Worm (Caenorhabditis elegans) whole organism, L1 larva: ENCODE data around the gene scc-2.

Experiments used
- C04F5.9 ChIP-seq: sonication (generic microtip); optimal IDR thresholded peaks from 2 replicates; lab custom pipeline; 2016; ENCODE audit warnings: missing genetic modification characterization, missing compliant biosample characterization
- C16A3.4 ChIP-seq: fragments of 150-350 bp; optimal IDR thresholded peaks from 2 replicates; lab custom pipeline; 2014; ENCODE audit warnings: missing biosample characterization, missing genetic modification characterization
- C34B4.2 ChIP-seq: sonication (generic microtip); optimal IDR thresholded peaks from 2 replicates; lab custom pipeline; 2017; ENCODE audit warnings: mild to moderate bottlenecking, missing genetic modification characterization, missing compliant biosample characterization
- aha-1 ChIP-seq: fragments of 150-350 bp; optimal IDR thresholded peaks from 2 replicates; lab custom pipeline; 2014; ENCODE audit warnings: missing biosample characterization, missing genetic modification characterization
- aly-2 ChIP-seq: fragments of 150-350 bp; optimal IDR thresholded peaks from 2 replicates; lab custom pipeline; 2014; ENCODE audit warnings: missing biosample characterization, missing genetic modification characterization
- ama-1 ChIP-seq: fragments of 150-350 bp; optimal IDR thresholded peaks from 2 replicates; lab custom pipeline; 2014
- ceh-63 ChIP-seq: fragments of 200-800 bp; sonication (Bioruptor generic); optimal IDR thresholded peaks from 2 replicates; lab custom pipeline; 2018; ENCODE audit warnings: mild to moderate bottlenecking, missing genetic modification characterization, missing compliant biosample characterization
- ceh-82 ChIP-seq, 3 experiments: fragments of 150-350 bp in 1 of 3; sonication (generic microtip) in 2 of 3; optimal IDR thresholded peaks; 2 replicates each; lab custom pipeline; 2014 to 2017; ENCODE audit warnings: missing biosample characterization in 3 of 3, missing genetic modification characterization in 3 of 3
- ces-1 ChIP-seq: fragments of 150-350 bp; optimal IDR thresholded peaks from 2 replicates; lab custom pipeline; 2014; ENCODE audit warnings: missing biosample characterization, missing genetic modification reagents, missing genetic modification characterization
- dpl-1 ChIP-seq, 3 experiments: fragments of 150-350 bp in 2 of 3; sonication (generic microtip) in 1 of 3; optimal IDR thresholded peaks; 2 replicates each; lab custom pipeline; 2014 to 2017; ENCODE audit warnings: missing biosample characterization in 3 of 3, missing genetic modification characterization in 3 of 3, missing genetic modification reagents in 3 of 3
- efl-1 ChIP-seq, 4 experiments: fragments of 150-350 bp; optimal IDR thresholded peaks in 3 of 4; peaks in 1 of 4; 1 replicate in 1 of 4; 2 replicates in 3 of 4; lab custom pipeline; 2014; ENCODE audit warnings: missing biosample characterization in 2 of 4, missing genetic modification characterization in 2 of 4, missing genetic modification reagents in 2 of 4
- efl-3 ChIP-seq: fragments of 200-800 bp; sonication (Bioruptor generic); optimal IDR thresholded peaks from 2 replicates; lab custom pipeline; 2018; ENCODE audit warnings: mild to moderate bottlenecking, missing genetic modification characterization, missing compliant biosample characterization
- egl-13 ChIP-seq: sonication (generic microtip); optimal IDR thresholded peaks from 2 replicates; lab custom pipeline; 2016; ENCODE audit warnings: missing genotype, missing genetic modification reagents, missing genetic modification characterization, missing compliant biosample characterization
- elt-2 ChIP-seq: sonication (generic microtip); optimal IDR thresholded peaks from 2 replicates; lab custom pipeline; 2016; ENCODE audit warnings: missing genetic modification characterization, mild to moderate bottlenecking, inconsistent platforms, missing compliant biosample characterization, missing genetic modification reagents
- fos-1 ChIP-seq: fragments of 150-350 bp; optimal IDR thresholded peaks from 2 replicates; lab custom pipeline; 2014; ENCODE audit warnings: missing biosample characterization, missing genetic modification characterization
- irx-1 ChIP-seq: sonication (generic microtip); optimal IDR thresholded peaks from 2 replicates; lab custom pipeline; 2016; ENCODE audit warnings: missing genetic modification characterization, missing compliant biosample characterization
- isw-1 ChIP-seq: fragments of 200-800 bp; sonication (Bioruptor generic); IDR thresholded peaks from 2 replicates; pipeline ENCODE4 v1.3.6; 2022; ENCODE audit warnings: missing genetic modification characterization, missing compliant biosample characterization
- lin-13 ChIP-seq: fragments of 150-350 bp; optimal IDR thresholded peaks from 2 replicates; lab custom pipeline; 2014; ENCODE audit warnings: missing biosample characterization, missing genetic modification reagents, missing genetic modification characterization
- lin-14 ChIP-seq: fragments of 200-800 bp; sonication (Bioruptor generic); optimal IDR thresholded peaks from 2 replicates; lab custom pipeline; 2018; ENCODE audit warnings: mild to moderate bottlenecking, missing genetic modification characterization, moderate library complexity, missing compliant biosample characterization
- lin-35 ChIP-seq, 2 experiments: fragments of 150-350 bp; optimal IDR thresholded peaks; 2 replicates each; lab custom pipeline; 2014; ENCODE audit warnings: missing biosample characterization in 2 of 2, missing genetic modification characterization in 2 of 2, missing genetic modification reagents in 2 of 2
- lin-39 ChIP-seq: fragments of 150-350 bp; optimal IDR thresholded peaks from 2 replicates; lab custom pipeline; 2014; ENCODE audit warnings: missing biosample characterization, missing genetic modification reagents, missing genetic modification characterization
- lir-3 ChIP-seq: sonication (generic microtip); optimal IDR thresholded peaks from 2 replicates; lab custom pipeline; 2016; ENCODE audit warnings: mild to moderate bottlenecking, missing genetic modification characterization, moderate library complexity, missing compliant biosample characterization; ENCODE audit not compliant: poor library complexity
- lsy-2 ChIP-seq, 2 experiments: fragments of 150-350 bp; optimal IDR thresholded peaks; 2 replicates each; lab custom pipeline; 2014; ENCODE audit warnings: missing biosample characterization in 2 of 2, missing genetic modification characterization in 2 of 2
- mef-2 ChIP-seq: fragments of 150-350 bp; optimal IDR thresholded peaks from 2 replicates; lab custom pipeline; 2014; ENCODE audit warnings: missing biosample characterization, missing genetic modification characterization
- mep-1 ChIP-seq: fragments of 150-350 bp; optimal IDR thresholded peaks from 2 replicates; lab custom pipeline; 2014; ENCODE audit warnings: missing biosample characterization, missing genetic modification characterization
- nhr-12 ChIP-seq: sonication (generic microtip); optimal IDR thresholded peaks from 2 replicates; lab custom pipeline; 2017; ENCODE audit warnings: missing biosample characterization, missing genetic modification characterization
- nhr-19 ChIP-seq: fragments of 200-800 bp; sonication (Bioruptor generic); conservative IDR thresholded peaks from 2 replicates; pipeline ENCODE4 v1.3.6; 2022; ENCODE audit warnings: missing genetic modification characterization, missing compliant biosample characterization
- nhr-20 ChIP-seq: sonication (generic microtip); optimal IDR thresholded peaks from 2 replicates; lab custom pipeline; 2016; ENCODE audit warnings: mild to moderate bottlenecking, missing genetic modification characterization, missing compliant biosample characterization
- nhr-237 ChIP-seq: fragments of 150-350 bp; optimal IDR thresholded peaks from 2 replicates; lab custom pipeline; 2014; ENCODE audit warnings: missing biosample characterization, missing genetic modification characterization
- nhr-28 ChIP-seq: fragments of 150-350 bp; optimal IDR thresholded peaks from 2 replicates; lab custom pipeline; 2014; ENCODE audit warnings: missing biosample characterization, missing genetic modification characterization
- nhr-84 ChIP-seq: sonication (generic microtip); optimal IDR thresholded peaks from 2 replicates; lab custom pipeline; 2017; ENCODE audit warnings: missing biosample characterization, missing genetic modification characterization
- pag-3 ChIP-seq: sonication (generic microtip); optimal IDR thresholded peaks from 2 replicates; lab custom pipeline; 2017; ENCODE audit warnings: missing genetic modification characterization, mild to moderate bottlenecking, missing compliant biosample characterization, antibody characterized with exemption, borderline replicate concordance; ENCODE audit not compliant: insufficient read depth
- pqm-1 ChIP-seq: sonication (generic microtip); optimal IDR thresholded peaks from 3 replicates; lab custom pipeline; 2017; ENCODE audit warnings: missing biosample characterization, missing genetic modification characterization
- snpc-4 ChIP-seq: fragments of 150-350 bp; optimal IDR thresholded peaks from 2 replicates; lab custom pipeline; 2014; ENCODE audit warnings: missing biosample characterization, missing genetic modification characterization
- snu-23 ChIP-seq: sonication (generic microtip); optimal IDR thresholded peaks from 2 replicates; lab custom pipeline; 2016; ENCODE audit warnings: missing genetic modification characterization, missing compliant biosample characterization
- sox-4 ChIP-seq: sonication (generic microtip); optimal IDR thresholded peaks from 2 replicates; lab custom pipeline; 2016; ENCODE audit warnings: missing genetic modification characterization, missing compliant biosample characterization
- sup-37 ChIP-seq: fragments of 200-800 bp; sonication (Bioruptor generic); optimal IDR thresholded peaks from 2 replicates; lab custom pipeline; 2018; ENCODE audit warnings: mild to moderate bottlenecking, missing genetic modification characterization, missing compliant biosample characterization
- swsn-7 ChIP-seq: sonication (generic microtip); optimal IDR thresholded peaks from 2 replicates; lab custom pipeline; 2016; ENCODE audit warnings: missing genetic modification characterization, missing compliant biosample characterization
- tbx-2 ChIP-seq: sonication (generic microtip); optimal IDR thresholded peaks from 2 replicates; lab custom pipeline; 2016; ENCODE audit warnings: missing genetic modification characterization, missing compliant biosample characterization
- unc-130 ChIP-seq: fragments of 150-350 bp; optimal IDR thresholded peaks from 2 replicates; lab custom pipeline; 2017; ENCODE audit warnings: missing biosample characterization, missing genetic modification characterization, inconsistent platforms
- unc-30 ChIP-seq: sonication (generic microtip); optimal IDR thresholded peaks from 2 replicates; lab custom pipeline; 2017; ENCODE audit warnings: missing biosample characterization, missing genetic modification characterization
- unc-62 ChIP-seq: fragments of 150-350 bp; optimal IDR thresholded peaks from 2 replicates; lab custom pipeline; 2014; ENCODE audit warnings: missing biosample characterization, missing genetic modification reagents, missing genetic modification characterization
- zag-1 ChIP-seq: fragments of 150-350 bp; optimal IDR thresholded peaks from 2 replicates; lab custom pipeline; 2014; ENCODE audit warnings: missing biosample characterization, missing genetic modification characterization
- zip-4 ChIP-seq: fragments of 200-800 bp; sonication (Bioruptor generic); optimal IDR thresholded peaks from 2 replicates; lab custom pipeline; 2018; ENCODE audit warnings: mild to moderate bottlenecking, missing genetic modification characterization, moderate library complexity, missing compliant biosample characterization

The scc-2 gene

DNA sequence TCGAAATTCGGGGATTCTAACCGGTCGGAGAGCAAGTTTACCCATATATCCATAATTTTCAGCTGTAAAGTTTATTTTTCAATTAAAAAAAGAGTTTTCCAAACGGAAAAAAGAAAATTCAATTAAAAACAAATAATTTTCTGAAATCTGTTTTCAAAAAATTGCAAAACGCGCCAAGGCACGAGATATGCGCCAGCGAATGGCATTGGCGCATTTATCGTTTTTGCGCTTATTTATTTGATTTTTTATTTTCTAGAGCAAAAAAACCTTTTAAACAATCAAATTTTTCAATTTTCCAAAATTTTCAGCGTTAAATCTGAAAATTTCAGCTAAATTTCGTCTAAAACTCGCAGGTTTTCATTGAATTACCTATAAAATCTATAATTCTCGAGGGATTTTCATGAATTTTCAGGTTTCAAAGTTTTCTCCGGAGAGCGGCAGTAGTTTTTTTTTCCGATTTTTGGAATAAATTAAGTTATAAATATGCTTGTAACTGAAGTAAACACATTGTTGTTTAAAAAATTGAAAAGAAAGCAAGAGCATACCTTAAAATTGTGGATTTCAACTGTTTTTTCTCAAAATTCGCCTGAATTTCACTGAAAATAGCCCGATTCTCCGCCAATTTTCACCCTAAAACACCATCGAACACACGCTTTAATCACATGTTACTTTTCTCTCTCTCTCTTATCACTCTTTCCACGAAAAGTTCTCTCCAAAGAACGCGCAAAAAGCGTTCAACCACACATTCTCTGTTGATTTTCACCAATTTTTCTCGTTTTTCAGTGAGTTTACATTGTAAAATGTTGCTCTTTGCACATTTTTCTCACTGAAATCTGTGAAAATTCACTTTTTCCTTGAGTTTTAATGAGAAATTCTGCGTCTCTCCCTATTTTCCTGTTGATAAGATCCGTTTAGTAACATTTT is 22.4 kb upstream of the scc-2 start, which contains the start of gene B0432.10 (continued):
- TF ChIP-seq fos-1: peak; percentile 55
- TF ChIP-seq aha-1: peak; percentile 32
- peak; percentile 89 for TF ChIP-seq lin-14 (GFP tag; lab: Kevin White, UChicago)
- peak; percentile 81 for TF ChIP-seq egl-13 (tag; lab: Kevin White, UChicago)
- peak; percentile 93 for TF ChIP-seq snu-23
- peak; percentile 85 for TF ChIP-seq lin-13 (GFP tag; lab: Kevin White, UChicago)
- TF ChIP-seq efl-3 (GFP tag; lab: Kevin White, UChicago): no peak
- peak; percentile 65 for TF ChIP-seq C04F5.9 (tag; lab: Kevin White, UChicago)
- TF ChIP-seq unc-130 (tag; lab: Kevin White, UChicago): peak; percentile 95
- no peak for TF ChIP-seq ceh-63 (GFP tag; lab: Kevin White, UChicago)
- TF ChIP-seq ceh-82 (tag; optimal IDR thresholded peaks at IDR 0.05; lab: Kevin White, UChicago): peak; percentile 92 to 93 (median 93)
- peak; percentile 55 for TF ChIP-seq zip-4 (GFP tag; lab: Kevin White, UChicago)
- TF ChIP-seq lin-39: peak; percentile 88
- peak; percentile 62 for TF ChIP-seq sox-4
- TF ChIP-seq unc-30 (tag; lab: Kevin White, UChicago): no peak
- peak; percentile 85 for TF ChIP-seq C16A3.4 (tag; lab: Kevin White, UChicago)
- no peak for TF ChIP-seq nhr-84 (tag; lab: Kevin White, UChicago)
- TF ChIP-seq pag-3 (tag; lab: Kevin White, UChicago): no peak
- TF ChIP-seq mep-1 (tag; lab: Kevin White, UChicago): peak; percentile 99
- peak; percentile 23 for TF ChIP-seq aly-2 (tag; lab: Kevin White, UChicago)
- peak; percentile 87 for TF ChIP-seq irx-1 (tag; lab: Kevin White, UChicago)
- TF ChIP-seq isw-1 (GFP tag; lab: Robert Waterston, UW): peak; percentile 82
- TF ChIP-seq zag-1: no peak
- TF ChIP-seq nhr-12: no peak
- TF ChIP-seq dpl-1 (GFP tag; optimal IDR thresholded peaks at IDR 0.05; lab: Kevin White, UChicago): peak; percentile 97 to 98 (median 97)
- TF ChIP-seq nhr-28 (tag; lab: Kevin White, UChicago): no peak
- TF ChIP-seq pqm-1 (tag; lab: Kevin White, UChicago): no peak
- peak; percentile 52 for TF ChIP-seq elt-2
- peak; percentile 84 for TF ChIP-seq snpc-4
- TF ChIP-seq lsy-2 (tag; optimal IDR thresholded peaks at IDR 0.05; lab: Kevin White, UChicago): peak; percentile 92
- TF ChIP-seq efl-1 (optimal IDR thresholded peaks at IDR 0.05; lab: Kevin White, UChicago): peak; percentile 76 to 97
- TF ChIP-seq efl-1 (GFP tag; optimal IDR thresholded peaks at IDR 0.05 in 1 of 2; lab: Kevin White, UChicago): peak; percentile 97 to 100
- no peak for TF ChIP-seq ama-1
- TF ChIP-seq tbx-2 (tag; lab: Kevin White, UChicago): peak; percentile 87
- TF ChIP-seq unc-62 (GFP tag; lab: Kevin White, UChicago): no peak
- peak; percentile 53 for TF ChIP-seq nhr-237
- peak; percentile 91 for TF ChIP-seq nhr-19 (GFP tag; lab: Robert Waterston, UW)
- TF ChIP-seq C34B4.2 (tag; lab: Kevin White, UChicago): no peak
- no peak for TF ChIP-seq ces-1 (GFP tag; lab: Kevin White, UChicago)
- TF ChIP-seq swsn-7 (tag; lab: Kevin White, UChicago): peak; percentile 89
- no peak for TF ChIP-seq mef-2 (tag; lab: Kevin White, UChicago)
- no peak for TF ChIP-seq lir-3 (tag; lab: Kevin White, UChicago)
- peak; percentile 60 for TF ChIP-seq sup-37 (GFP tag; lab: Kevin White, UChicago)
- peak; percentile 89 for TF ChIP-seq nhr-20 (tag; lab: Kevin White, UChicago)
- TF ChIP-seq lin-35 (GFP tag; optimal IDR thresholded peaks at IDR 0.05; lab: Kevin White, UChicago): peak; percentile 95 to 97
- TF ChIP-seq, all 84 proteins: peak for 55
